Fruit fly (Drosophila melanogaster) whole organism: ENCODE measurements around the gene edin.

Experiments
- CG8478 ChIP-seq: fragments of >200 bp; optimal IDR thresholded peaks from 2 replicates; lab custom pipeline; 2018; ENCODE audit warnings: inconsistent platforms
- Dll ChIP-seq: fragments of >200 bp; optimal IDR thresholded peaks from 2 replicates; lab custom pipeline; 2017
- usp ChIP-seq: fragments of >200 bp; optimal IDR thresholded peaks from 2 replicates; lab custom pipeline; 2017; ENCODE audit warnings: missing biosample characterization, missing genetic modification characterization, mixed read lengths

DNA sequence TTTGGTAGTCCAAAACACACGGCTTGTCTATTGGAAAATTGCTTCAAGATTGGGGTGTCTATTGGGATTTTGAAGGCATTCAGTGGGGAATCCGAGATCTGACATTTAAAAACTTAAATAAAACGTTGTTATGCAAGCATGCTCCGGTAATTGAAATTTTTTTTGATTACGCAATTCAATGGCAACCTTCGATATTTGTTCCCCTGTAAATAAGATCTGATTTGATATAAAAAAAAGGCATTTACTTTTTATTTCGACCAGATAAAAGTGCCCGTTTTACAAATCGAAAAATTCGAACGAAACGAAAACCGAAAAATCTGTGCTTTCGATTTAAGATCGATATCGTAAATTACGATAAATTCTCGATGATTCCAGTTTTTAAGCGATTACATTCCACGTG lies 15.9 kb upstream of the edin start, which contains the start of the genes CG13733 and qjt:
- TF ChIP-seq Dll (lab: Kevin White, UChicago) = no peak
- TF ChIP-seq usp (GFP tag; lab: Kevin White, UChicago) = no peak
- TF ChIP-seq CG8478 (lab: Kevin White, UChicago) = no peak
